Fruit fly (Drosophila melanogaster) whole organism, prepupa: ENCODE data around the gene CG32631.

ENCODE experiments used
- Blimp-1 ChIP-seq: fragments of 200-800 bp; sonication (Bioruptor generic); optimal IDR thresholded peaks from 3 replicates; lab custom pipeline; 2017; ENCODE audit warnings: missing biosample characterization, missing genetic modification characterization, mild to moderate bottlenecking, moderate library complexity, missing genetic modification reagents
- CG10631 ChIP-seq: fragments of 200-800 bp; sonication (Bioruptor generic); optimal IDR thresholded peaks from 2 replicates; lab custom pipeline; 2016; ENCODE audit warnings: missing biosample characterization, missing genetic modification characterization
- CG10669 ChIP-seq: fragments of 200-800 bp; sonication (Bioruptor generic); optimal IDR thresholded peaks from 3 replicates; lab custom pipeline; 2018; ENCODE audit warnings: missing biosample characterization, mild to moderate bottlenecking, missing genetic modification characterization, moderate library complexity
- CG1621 ChIP-seq: fragments of 200-800 bp; sonication (Bioruptor generic); optimal IDR thresholded peaks from 3 replicates; lab custom pipeline; 2018; ENCODE audit warnings: missing biosample characterization, mild to moderate bottlenecking, missing genetic modification characterization
- CG3032 ChIP-seq: fragments of 200-800 bp; optimal IDR thresholded peaks from 2 replicates; lab custom pipeline; 2019; ENCODE audit warnings: missing biosample characterization, mild to moderate bottlenecking, missing genetic modification characterization, moderate library complexity
- CG31627 ChIP-seq: fragments of 200-800 bp; sonication (Bioruptor generic); optimal IDR thresholded peaks from 3 replicates; lab custom pipeline; 2016; ENCODE audit warnings: missing biosample characterization, missing genetic modification characterization
- CG32006 ChIP-seq: fragments of 200-800 bp; sonication (Bioruptor generic); optimal IDR thresholded peaks from 3 replicates; lab custom pipeline; 2017; ENCODE audit warnings: missing biosample characterization, mild to moderate bottlenecking, missing genetic modification characterization
- CG34406 ChIP-seq: fragments of 200-800 bp; sonication (Bioruptor generic); optimal IDR thresholded peaks from 3 replicates; lab custom pipeline; 2016; ENCODE audit warnings: missing biosample characterization, missing genetic modification characterization
- CG3919 ChIP-seq: fragments of 200-800 bp; sonication (Bioruptor generic); optimal IDR thresholded peaks from 3 replicates; lab custom pipeline; 2016; ENCODE audit warnings: missing biosample characterization, missing genetic modification characterization
- CG6276 ChIP-seq: fragments of 200-800 bp; sonication (Bioruptor generic); optimal IDR thresholded peaks from 2 replicates; lab custom pipeline; 2017; ENCODE audit warnings: missing biosample characterization, mild to moderate bottlenecking, missing genetic modification characterization
- CG6792 ChIP-seq: fragments of 200-800 bp; sonication (Bioruptor generic); optimal IDR thresholded peaks from 3 replicates; lab custom pipeline; 2016; ENCODE audit warnings: missing biosample characterization, missing genetic modification characterization
- CG6808 ChIP-seq: fragments of 200-800 bp; sonication (Bioruptor generic); optimal IDR thresholded peaks from 3 replicates; lab custom pipeline; 2017; ENCODE audit warnings: missing biosample characterization, missing genetic modification characterization, mild to moderate bottlenecking, moderate library complexity, missing genetic modification reagents
- CG6854 ChIP-seq: fragments of 200-800 bp; sonication (Bioruptor generic); optimal IDR thresholded peaks from 2 replicates; lab custom pipeline; 2017; ENCODE audit warnings: missing biosample characterization, mild to moderate bottlenecking, missing genetic modification characterization
- CG8319 ChIP-seq: fragments of 200-800 bp; sonication (Bioruptor generic); optimal IDR thresholded peaks from 3 replicates; lab custom pipeline; 2016; ENCODE audit warnings: missing biosample characterization, missing genetic modification characterization
- CG8632 ChIP-seq: fragments of 200-800 bp; sonication (Bioruptor generic); optimal IDR thresholded peaks from 3 replicates; lab custom pipeline; 2016; ENCODE audit warnings: missing biosample characterization, missing genetic modification characterization
- CG9139 ChIP-seq: fragments of 200-800 bp; sonication (Bioruptor generic); optimal IDR thresholded peaks from 3 replicates; lab custom pipeline; 2017; ENCODE audit warnings: missing biosample characterization, mild to moderate bottlenecking, missing genetic modification characterization
- Eip78C ChIP-seq: fragments of 200-800 bp; sonication (Bioruptor generic); peaks from one replicate; lab custom pipeline; 2016; ENCODE audit warnings: missing biosample characterization, missing genetic modification characterization
- Ets21C ChIP-seq: fragments of 200-800 bp; sonication (Bioruptor generic); optimal IDR thresholded peaks from 3 replicates; lab custom pipeline; 2016; ENCODE audit warnings: missing biosample characterization, missing genetic modification characterization
- Ets96B ChIP-seq: fragments of 200-800 bp; optimal IDR thresholded peaks from 2 replicates; lab custom pipeline; 2019; ENCODE audit warnings: missing biosample characterization, mild to moderate bottlenecking, missing genetic modification characterization, moderate library complexity
- Hr38 ChIP-seq: sonication (Bioruptor generic); optimal IDR thresholded peaks from 2 replicates; lab custom pipeline; 2016; ENCODE audit warnings: missing biosample characterization, missing genetic modification characterization
- Hr4 ChIP-seq: fragments of 200-800 bp; sonication (Bioruptor generic); optimal IDR thresholded peaks from 3 replicates; lab custom pipeline; 2016; ENCODE audit warnings: missing biosample characterization, missing genetic modification characterization
- Lpt ChIP-seq: fragments of 200-800 bp; sonication (Bioruptor generic); optimal IDR thresholded peaks from 3 replicates; lab custom pipeline; 2016; ENCODE audit warnings: missing biosample characterization, missing genetic modification characterization
- Met ChIP-seq: fragments of 200-800 bp; sonication (Bioruptor generic); optimal IDR thresholded peaks from 3 replicates; lab custom pipeline; 2016; ENCODE audit warnings: missing biosample characterization, missing genetic modification characterization
- OdsH ChIP-seq: fragments of 200-800 bp; sonication (Bioruptor generic); optimal IDR thresholded peaks from 3 replicates; lab custom pipeline; 2016; ENCODE audit warnings: missing biosample characterization, missing genetic modification characterization
- Smox ChIP-seq: fragments of 200-800 bp; sonication (Bioruptor generic); optimal IDR thresholded peaks from 3 replicates; lab custom pipeline; 2016; ENCODE audit warnings: missing biosample characterization, missing genetic modification characterization
- Sox102F ChIP-seq: fragments of 200-800 bp; sonication (Bioruptor generic); optimal IDR thresholded peaks from 2 replicates; lab custom pipeline; 2016; ENCODE audit warnings: missing biosample characterization, mild to moderate bottlenecking, missing genetic modification characterization
- Sox14 ChIP-seq: fragments of 200-800 bp; sonication (Bioruptor generic); optimal IDR thresholded peaks from 3 replicates; lab custom pipeline; 2016; ENCODE audit warnings: missing biosample characterization, missing genetic modification characterization
- Sox15 ChIP-seq: fragments of 200-800 bp; sonication (Bioruptor generic); optimal IDR thresholded peaks from 3 replicates; lab custom pipeline; 2016; ENCODE audit warnings: missing biosample characterization, missing genetic modification characterization
- achi ChIP-seq: fragments of 200-800 bp; sonication (Bioruptor generic); optimal IDR thresholded peaks from 3 replicates; lab custom pipeline; 2016; ENCODE audit warnings: missing biosample characterization, missing genetic modification characterization
- acj6 ChIP-seq: fragments of 200-800 bp; sonication (Bioruptor generic); optimal IDR thresholded peaks from 3 replicates; lab custom pipeline; 2016; ENCODE audit warnings: missing biosample characterization, missing genetic modification characterization
- cyc ChIP-seq: fragments of 200-800 bp; sonication (Bioruptor generic); optimal IDR thresholded peaks from 3 replicates; lab custom pipeline; 2016; ENCODE audit warnings: missing biosample characterization, missing genetic modification characterization
- dsx ChIP-seq: fragments of 200-800 bp; optimal IDR thresholded peaks from 3 replicates; lab custom pipeline; 2019; ENCODE audit warnings: missing biosample characterization, mild to moderate bottlenecking, missing genetic modification characterization, moderate library complexity; ENCODE audit not compliant: poor library complexity, severe bottlenecking
- eg ChIP-seq: fragments of 200-800 bp; sonication (Bioruptor generic); IDR thresholded peaks from 3 replicates; pipeline ENCODE4 v1.3.6; 2022; ENCODE audit warnings: missing biosample characterization, missing genetic modification characterization
- esn ChIP-seq: fragments of 200-800 bp; sonication (Bioruptor generic); optimal IDR thresholded peaks from 2 replicates; lab custom pipeline; 2016; ENCODE audit warnings: missing biosample characterization, mild to moderate bottlenecking, missing genetic modification characterization, moderate library complexity
- fkh ChIP-seq: fragments of 200-800 bp; sonication (Bioruptor generic); optimal IDR thresholded peaks from 3 replicates; lab custom pipeline; 2017; ENCODE audit warnings: missing biosample characterization, mild to moderate bottlenecking, missing genetic modification characterization, moderate library complexity
- lz ChIP-seq: fragments of 200-800 bp; sonication (Bioruptor generic); optimal IDR thresholded peaks from 3 replicates; lab custom pipeline; 2016; ENCODE audit warnings: missing biosample characterization, missing genetic modification characterization
- net ChIP-seq: fragments of 200-800 bp; sonication (Bioruptor generic); optimal IDR thresholded peaks from 3 replicates; lab custom pipeline; 2016; ENCODE audit warnings: missing biosample characterization, missing genetic modification characterization
- ss ChIP-seq, 2 experiments: fragments of 200-800 bp; sonication (Bioruptor generic); optimal IDR thresholded peaks; 2 replicates in 1 of 2; 3 replicates in 1 of 2; lab custom pipeline; 2017 to 2018; ENCODE audit warnings: mild to moderate bottlenecking in 2 of 2, missing biosample characterization in 2 of 2, missing genetic modification characterization in 2 of 2, moderate library complexity in 1 of 2
- svp ChIP-seq: fragments of 200-800 bp; sonication (Bioruptor generic); peaks from one replicate; lab custom pipeline; 2016; ENCODE audit warnings: missing biosample characterization, missing genetic modification characterization
- vri ChIP-seq: fragments of 200-800 bp; sonication (Bioruptor generic); optimal IDR thresholded peaks from 3 replicates; lab custom pipeline; 2016; ENCODE audit warnings: missing biosample characterization, mild to moderate bottlenecking, missing genetic modification characterization

Gene CG32631

dm6 chrX:13556172-13556571 lies at the start of gene CG32631:
CG32631 (plus strand) TSS chrX:13556472.
- TF ChIP-seq achi (GFP tag; lab: Kevin White, UChicago) (no peak), Sox14 (GFP tag; lab: Kevin White, UChicago) (no peak), Hr4 (GFP tag; lab: Kevin White, UChicago) (no peak), CG6854 (GFP tag; lab: Kevin White, UChicago) (no peak), CG8632 (GFP tag; lab: Kevin White, UChicago) (no peak), CG6808 (GFP tag; lab: Kevin White, UChicago) (no peak), CG1621 (tag; lab: Kevin White, UChicago) (no peak), Ets21C (no peak), Eip78C (no peak), ss (GFP tag; optimal IDR thresholded peaks at IDR 0.05; lab: Kevin White, UChicago) (no peak), Ets96B (tag; lab: Kevin White, UChicago) (no peak), fkh (GFP tag; lab: Kevin White, UChicago) (no peak), Blimp-1 (GFP tag; lab: Kevin White, UChicago) (no peak), CG3032 (no peak)
- TF ChIP-seq, all 60 proteins: peak for 0

- TF ChIP-seq Smox (GFP tag; lab: Kevin White, UChicago) (no peak), CG6854 (GFP tag; lab: Kevin White, UChicago) (no peak), dsx (GFP tag; lab: Kevin White, UChicago) (no peak)
Measured at dm6 chrX:13527706-13528105, 28.6 kb upstream of the CG32631 start, which contains the start of gene CG15754. CG15754 (plus strand) TSS chrX:13528006.

dm6 chrX:13529673-13530072 lies 26.6 kb upstream of the CG32631 start:
- TF ChIP-seq CG32006 (peak; percentile 19), achi (GFP tag; lab: Kevin White, UChicago) (peak; percentile 21), Eip78C (peak; percentile 58), CG31627 (GFP tag; lab: Kevin White, UChicago) (no peak), Smox (GFP tag; lab: Kevin White, UChicago) (peak; percentile 3), OdsH (peak; percentile 6), Sox15 (GFP tag; lab: Kevin White, UChicago) (no peak), svp (GFP tag; lab: Kevin White, UChicago) (peak; percentile 71), CG3919 (GFP tag; lab: Kevin White, UChicago) (peak; percentile 29), CG34406 (GFP tag; lab: Kevin White, UChicago) (peak; percentile 17), net (GFP tag; lab: Kevin White, UChicago) (no peak), ss (GFP tag; optimal IDR thresholded peaks at IDR 0.05; lab: Kevin White, UChicago) (no peak), Sox102F (GFP tag; lab: Kevin White, UChicago) (peak; percentile 17), CG10631 (GFP tag; lab: Kevin White, UChicago) (peak; percentile 29), Met (GFP tag; lab: Kevin White, UChicago) (peak; percentile 23), vri (GFP tag; lab: Kevin White, UChicago) (no peak), cyc (GFP tag; lab: Kevin White, UChicago) (peak; percentile 7), CG6276 (GFP tag; lab: Kevin White, UChicago) (no peak)

- TF ChIP-seq CG9139 (no peak), CG6808 (GFP tag; lab: Kevin White, UChicago) (no peak), CG8319 (GFP tag; lab: Kevin White, UChicago) (no peak), esn (GFP tag; lab: Kevin White, UChicago) (no peak), net (GFP tag; lab: Kevin White, UChicago) (no peak), CG32006 (no peak), ss (GFP tag; optimal IDR thresholded peaks at IDR 0.05; lab: Kevin White, UChicago) (no peak), CG10669 (GFP tag; lab: Kevin White, UChicago) (no peak), CG34406 (GFP tag; lab: Kevin White, UChicago) (no peak), achi (GFP tag; lab: Kevin White, UChicago) (no peak), CG6792 (no peak), lz (GFP tag; lab: Kevin White, UChicago) (no peak), Hr38 (no peak), eg (GFP tag; lab: Robert Waterston, UW) (no peak), cyc (GFP tag; lab: Kevin White, UChicago) (no peak), acj6 (GFP tag; lab: Kevin White, UChicago) (no peak), Sox14 (GFP tag; lab: Kevin White, UChicago) (no peak), Lpt (GFP tag; lab: Kevin White, UChicago) (no peak)
- TF ChIP-seq, all 60 proteins: peak for 0
Measured at dm6 chrX:13530199-13530788, 26.0 kb upstream of the CG32631 start, which contains the start of gene CG44428. CG44428 (minus strand) TSS chrX:13530249.
